Fruit fly (Drosophila melanogaster) Kc167 (cell line): ENCODE measurements around the gene CG7857.

Experiments
- Myc ChIP-seq: fragments of >200 bp; optimal IDR thresholded peaks from 2 replicates; lab custom pipeline; 2017; ENCODE audit warnings: missing external identifiers
- psq ChIP-seq: fragments of >200 bp; optimal IDR thresholded peaks from 2 replicates; lab custom pipeline; 2017; ENCODE audit warnings: missing external identifiers
- ttk ChIP-seq: sonication (Bioruptor generic); optimal IDR thresholded peaks from 2 replicates; lab custom pipeline; 2017; ENCODE audit warnings: missing external identifiers

DNA sequence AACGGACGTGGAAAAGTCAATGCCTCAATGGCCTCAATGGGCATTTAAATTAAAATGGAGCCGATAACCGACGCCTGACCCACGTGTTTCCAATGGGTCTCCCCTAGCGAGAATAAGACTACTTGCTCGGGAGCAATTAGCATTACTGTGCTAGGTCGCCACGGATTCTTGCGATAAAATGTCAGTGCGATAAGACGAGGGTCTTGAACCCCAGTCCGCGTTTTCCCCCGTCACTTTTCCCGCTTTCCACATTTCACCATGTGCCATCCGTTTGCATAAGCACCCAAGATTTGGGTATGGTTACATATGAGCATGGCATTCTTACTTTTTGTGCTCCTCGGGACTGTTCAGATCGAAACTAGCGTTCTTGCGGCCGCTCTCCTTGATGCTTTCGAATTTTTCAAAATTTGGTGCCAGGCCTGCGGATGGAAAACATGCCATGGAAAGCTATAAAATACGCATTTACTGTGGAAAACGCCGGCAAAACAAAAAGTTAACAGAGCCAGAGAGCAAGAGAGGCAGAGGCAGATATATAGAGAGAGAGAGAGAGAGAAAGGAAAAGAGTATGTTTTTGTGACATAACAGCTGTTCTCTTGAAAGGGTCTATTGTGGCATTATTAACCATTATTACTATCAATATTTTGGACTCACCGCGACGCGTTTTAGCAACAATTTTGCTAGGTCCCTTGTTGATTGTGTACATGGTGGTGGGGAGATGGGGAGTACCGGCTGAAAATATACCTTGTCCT lies 2.6 kb upstream of the CG7857 start:
- TF ChIP-seq ttk (no peak), psq (lab: Kevin White, UChicago) (no peak), Myc (lab: Kevin White, UChicago) (no peak)
